Fruit fly (Drosophila melanogaster) whole organism, embryonic: Measurements from ENCODE around the gene CG8176.

ENCODE experiments used
- Blimp-1 ChIP-seq: fragments of 200-800 bp; sonication (Bioruptor generic); optimal IDR thresholded peaks from 3 replicates; lab custom pipeline; 2018; ENCODE audit warnings: missing biosample characterization, missing genetic modification characterization, mild to moderate bottlenecking, moderate library complexity, missing genetic modification reagents
- CG10147 ChIP-seq: fragments of 200-800 bp; sonication (Bioruptor generic); optimal IDR thresholded peaks from 2 replicates; lab custom pipeline; 2019; ENCODE audit warnings: missing biosample characterization, mild to moderate bottlenecking, missing genetic modification characterization, moderate library complexity
- CG11398 ChIP-seq: fragments of 200-800 bp; sonication (Bioruptor generic); optimal IDR thresholded peaks from 2 replicates; lab custom pipeline; 2016; ENCODE audit warnings: missing biosample characterization, missing genetic modification characterization
- CG11504 ChIP-seq: fragments of 200-800 bp; sonication (Bioruptor generic); optimal IDR thresholded peaks from 3 replicates; lab custom pipeline; 2019; ENCODE audit warnings: missing biosample characterization, mild to moderate bottlenecking, missing genetic modification characterization, moderate library complexity
- CG11696 ChIP-seq: fragments of 200-800 bp; sonication (Bioruptor generic); IDR thresholded peaks from 2 replicates; pipeline ENCODE4 v1.3.6; 2022; ENCODE audit warnings: missing biosample characterization, missing genetic modification characterization
- CG12104 ChIP-seq: fragments of 200-800 bp; sonication (Bioruptor generic); optimal IDR thresholded peaks from 3 replicates; lab custom pipeline; 2016; ENCODE audit warnings: missing biosample characterization, missing genetic modification characterization
- CG12659 ChIP-seq: fragments of 200-800 bp; sonication (Bioruptor generic); optimal IDR thresholded peaks from 3 replicates; lab custom pipeline; 2017; ENCODE audit warnings: mild to moderate bottlenecking, missing biosample characterization, missing genetic modification reagents, missing genetic modification characterization
- CG17568 ChIP-seq: fragments of 200-800 bp; sonication (Bioruptor generic); optimal IDR thresholded peaks from 2 replicates; lab custom pipeline; 2018; ENCODE audit warnings: missing biosample characterization, mild to moderate bottlenecking, missing genetic modification characterization, moderate library complexity
- CG2889 ChIP-seq: fragments of 200-800 bp; sonication (Bioruptor generic); IDR thresholded peaks from 3 replicates; pipeline ENCODE4 v1.3.6; 2022; ENCODE audit warnings: missing biosample characterization, missing genetic modification characterization
- CG31441 ChIP-seq: fragments of 200-800 bp; sonication (Bioruptor generic); IDR thresholded peaks from 2 replicates; pipeline ENCODE4 v1.3.6; 2022; ENCODE audit warnings: missing biosample characterization, missing genetic modification characterization
- CG3163 ChIP-seq: fragments of 200-800 bp; sonication (Bioruptor generic); optimal IDR thresholded peaks from 3 replicates; lab custom pipeline; 2016; ENCODE audit warnings: missing biosample characterization, missing genetic modification characterization
- CG32772 ChIP-seq: fragments of 200-800 bp; sonication (Bioruptor generic); IDR thresholded peaks from 2 replicates; pipeline ENCODE4 v1.3.6; 2022; ENCODE audit warnings: missing biosample characterization, missing genetic modification characterization
- CG4328 ChIP-seq: fragments of 200-800 bp; sonication (Bioruptor generic); optimal IDR thresholded peaks from 3 replicates; lab custom pipeline; 2017; ENCODE audit warnings: missing biosample characterization, missing genetic modification reagents, missing genetic modification characterization
- CG4360 ChIP-seq: fragments of 200-800 bp; sonication (Bioruptor generic); IDR thresholded peaks from 2 replicates; pipeline ENCODE4 v1.3.6; 2022; ENCODE audit warnings: missing biosample characterization, missing genetic modification characterization
- CG4424 ChIP-seq: fragments of 200-800 bp; sonication (Bioruptor generic); optimal IDR thresholded peaks from 3 replicates; lab custom pipeline; 2016; ENCODE audit warnings: missing biosample characterization, missing genetic modification characterization
- CG5180 ChIP-seq: fragments of 200-800 bp; sonication (Bioruptor generic); optimal IDR thresholded peaks from 3 replicates; lab custom pipeline; 2017; ENCODE audit warnings: missing biosample characterization, missing genetic modification characterization, mild to moderate bottlenecking, moderate library complexity, missing genetic modification reagents
- CG6689 ChIP-seq: fragments of 200-800 bp; sonication (Bioruptor generic); IDR thresholded peaks from 2 replicates; pipeline ENCODE4 v1.3.6; 2022; ENCODE audit warnings: missing biosample characterization, missing genetic modification characterization
- CG8924 ChIP-seq: fragments of 200-800 bp; optimal IDR thresholded peaks from 3 replicates; lab custom pipeline; 2019; ENCODE audit warnings: missing biosample characterization, mild to moderate bottlenecking, missing genetic modification characterization, moderate library complexity
- CG9437 ChIP-seq: fragments of 200-800 bp; sonication (Bioruptor generic); optimal IDR thresholded peaks from 2 replicates; lab custom pipeline; 2018; ENCODE audit warnings: missing biosample characterization, mild to moderate bottlenecking, missing genetic modification characterization
- Dip2 ChIP-seq: fragments of 200-800 bp; sonication (Bioruptor generic); IDR thresholded peaks from 2 replicates; pipeline ENCODE4 v1.3.6; 2022; ENCODE audit warnings: missing biosample characterization, missing genetic modification characterization
- Dip3 ChIP-seq: fragments of 200-800 bp; sonication (Bioruptor generic); optimal IDR thresholded peaks from 3 replicates; lab custom pipeline; 2016; ENCODE audit warnings: missing biosample characterization, missing genetic modification characterization
- E2f2 ChIP-seq: fragments of 200-800 bp; sonication (Bioruptor generic); IDR thresholded peaks from 2 replicates; pipeline ENCODE4 v1.3.6; 2022; ENCODE audit warnings: missing biosample characterization, missing genetic modification characterization
- Fer3 ChIP-seq: fragments of 200-800 bp; sonication (Bioruptor generic); optimal IDR thresholded peaks from 2 replicates; lab custom pipeline; 2018; ENCODE audit warnings: missing biosample characterization, mild to moderate bottlenecking, missing genetic modification characterization, moderate library complexity
- Hr51 ChIP-seq, 2 experiments: fragments of 200-800 bp; sonication (Bioruptor generic); optimal IDR thresholded peaks; 2 replicates in 1 of 2; 3 replicates in 1 of 2; lab custom pipeline; 2016 to 2018; ENCODE audit warnings: missing biosample characterization in 2 of 2, missing genetic modification characterization in 2 of 2, mild to moderate bottlenecking in 1 of 2, moderate library complexity in 1 of 2
- Lpt ChIP-seq: fragments of >200 bp; optimal IDR thresholded peaks from 2 replicates; lab custom pipeline; 2018; ENCODE audit warnings: missing biosample characterization, missing genetic modification characterization
- Mad ChIP-seq: fragments of 200-800 bp; sonication (Bioruptor generic); optimal IDR thresholded peaks from 2 replicates; lab custom pipeline; 2016; ENCODE audit warnings: missing biosample characterization, missing genetic modification characterization
- Sry-β ChIP-seq: fragments of 200-800 bp; sonication (Bioruptor generic); optimal IDR thresholded peaks from 2 replicates; lab custom pipeline; 2018; ENCODE audit warnings: missing biosample characterization, mild to moderate bottlenecking, missing genetic modification characterization, moderate library complexity
- Ssrp ChIP-seq: fragments of 200-800 bp; sonication (Bioruptor generic); optimal IDR thresholded peaks from 2 replicates; lab custom pipeline; 2018; ENCODE audit warnings: missing biosample characterization, mild to moderate bottlenecking, missing genetic modification characterization, moderate library complexity
- amos ChIP-seq: fragments of 200-800 bp; sonication (Bioruptor generic); IDR thresholded peaks from 2 replicates; pipeline ENCODE4 v1.3.6; 2022; ENCODE audit warnings: missing biosample characterization, missing genetic modification characterization; ENCODE audit not compliant: partially characterized antibody
- crp ChIP-seq, 2 experiments: fragments of 200-800 bp; sonication (Bioruptor generic); optimal IDR thresholded peaks; 2 replicates in 1 of 2; 3 replicates in 1 of 2; lab custom pipeline; 2017; ENCODE audit warnings: missing biosample characterization in 2 of 2, missing genetic modification characterization in 2 of 2, mild to moderate bottlenecking in 1 of 2, moderate library complexity in 1 of 2
- da ChIP-seq: fragments of 200-800 bp; sonication (Bioruptor generic); optimal IDR thresholded peaks from 2 replicates; lab custom pipeline; 2016; ENCODE audit warnings: missing biosample characterization, missing genetic modification characterization
- ewg ChIP-seq: fragments of 200-800 bp; sonication (Bioruptor generic); optimal IDR thresholded peaks from 3 replicates; lab custom pipeline; 2017; ENCODE audit warnings: mild to moderate bottlenecking, missing biosample characterization, missing genetic modification reagents, missing genetic modification characterization
- fd96Cb ChIP-seq: fragments of 200-800 bp; sonication (Bioruptor generic); optimal IDR thresholded peaks from 2 replicates; lab custom pipeline; 2018; ENCODE audit warnings: missing biosample characterization, mild to moderate bottlenecking, missing genetic modification characterization, moderate library complexity
- jing ChIP-seq: fragments of 200-800 bp; sonication (Bioruptor generic); optimal IDR thresholded peaks from 2 replicates; lab custom pipeline; 2018; ENCODE audit warnings: missing biosample characterization, mild to moderate bottlenecking, missing genetic modification characterization
- lbe ChIP-seq: fragments of 200-800 bp; sonication (Bioruptor generic); optimal IDR thresholded peaks from 2 replicates; lab custom pipeline; 2016; ENCODE audit warnings: missing biosample characterization, mild to moderate bottlenecking, missing genetic modification characterization
- nau ChIP-seq: fragments of 200-800 bp; sonication (Bioruptor generic); optimal IDR thresholded peaks from 3 replicates; lab custom pipeline; 2017; ENCODE audit warnings: missing biosample characterization, mild to moderate bottlenecking, missing genetic modification characterization, missing genetic modification reagents
- otp ChIP-seq: fragments of 200-800 bp; sonication (Bioruptor generic); IDR thresholded peaks from 3 replicates; pipeline ENCODE4, ENCODE4 v1.3.6; 2022; ENCODE audit warnings: missing biosample characterization, missing genetic modification characterization
- pb ChIP-seq: fragments of 200-800 bp; sonication (Bioruptor generic); optimal IDR thresholded peaks from 3 replicates; lab custom pipeline; 2016; ENCODE audit warnings: missing biosample characterization, missing genetic modification characterization
- peb ChIP-seq: fragments of 200-800 bp; sonication (Bioruptor generic); IDR thresholded peaks from 2 replicates; pipeline ENCODE4 v1.3.6; 2022; ENCODE audit warnings: missing biosample characterization, missing genetic modification characterization
- sim ChIP-seq: fragments of 200-800 bp; sonication (Bioruptor generic); IDR thresholded peaks from 2 replicates; pipeline ENCODE4 v1.3.6; 2022; ENCODE audit warnings: missing biosample characterization, missing genetic modification characterization
- sisA ChIP-seq: fragments of 200-800 bp; sonication (Bioruptor generic); IDR thresholded peaks from 2 replicates; pipeline ENCODE4 v1.3.6; 2022; ENCODE audit warnings: missing biosample characterization, missing genetic modification characterization
- sr ChIP-seq: fragments of 200-800 bp; sonication (Bioruptor generic); IDR thresholded peaks from 3 replicates; pipeline ENCODE4 v1.3.6; 2022; ENCODE audit warnings: missing biosample characterization, missing genetic modification characterization
- stc ChIP-seq: fragments of 200-800 bp; sonication (Bioruptor generic); IDR thresholded peaks from 2 replicates; pipeline ENCODE4 v1.3.6; 2022; ENCODE audit warnings: missing biosample characterization, missing genetic modification characterization
- tap ChIP-seq: fragments of 200-800 bp; optimal IDR thresholded peaks from 3 replicates; lab custom pipeline; 2019; ENCODE audit warnings: missing biosample characterization, mild to moderate bottlenecking, missing genetic modification characterization, moderate library complexity
- tna ChIP-seq: fragments of 200-800 bp; sonication (Bioruptor generic); IDR thresholded peaks from 2 replicates; pipeline ENCODE4 v1.3.6; 2022; ENCODE audit warnings: missing biosample characterization, missing genetic modification characterization; ENCODE audit not compliant: partially characterized antibody
- tx ChIP-seq: fragments of 200-800 bp; sonication (Bioruptor generic); optimal IDR thresholded peaks from 2 replicates; lab custom pipeline; 2016; ENCODE audit warnings: missing biosample characterization, missing genetic modification characterization
- yki ChIP-seq: fragments of >200 bp; optimal IDR thresholded peaks from 3 replicates; lab custom pipeline; 2018
- zen ChIP-seq: fragments of 200-800 bp; sonication (Bioruptor generic); optimal IDR thresholded peaks from 3 replicates; lab custom pipeline; 2018; ENCODE audit warnings: missing biosample characterization, mild to moderate bottlenecking, missing genetic modification characterization, moderate library complexity
- zfh1 ChIP-seq: fragments of 200-800 bp; sonication (Bioruptor generic); IDR thresholded peaks from 3 replicates; pipeline ENCODE4 v1.3.6; 2022; ENCODE audit warnings: missing biosample characterization, missing genetic modification characterization

Gene CG8176

dm6 chr3R:9563240-9563992 is 47.6 kb downstream of the CG8176 start, which contains the start of the genes CG9393 and Vps45 (continued):
- TF ChIP-seq CG12104 (GFP tag; lab: Kevin White, UChicago) (peak; percentile 27), ewg (peak; percentile 38), Blimp-1 (GFP tag; lab: Kevin White, UChicago) (no peak), Dip2 (GFP tag; lab: Robert Waterston, UW) (no peak), zen (tag; lab: Kevin White, UChicago) (peak; percentile 51), CG6689 (GFP tag; lab: Robert Waterston, UW) (0 out of 2 replicates have a peak, but pooled peaks have one; percentile 55), CG4424 (peak; percentile 66), sim (GFP tag; lab: Robert Waterston, UW) (no peak), amos (GFP tag; lab: Robert Waterston, UW) (peak; percentile 94), sisA (peak; percentile 34; the same call in 1 of the 2 replicates), CG4360 (GFP tag; lab: Robert Waterston, UW) (no peak), CG8924 (peak; percentile 68), CG11398 (GFP tag; lab: Kevin White, UChicago) (peak; percentile 33), Dip3 (peak; percentile 71), otp (no peak), lbe (GFP tag; lab: Kevin White, UChicago) (peak; percentile 64), peb (no peak), crp (GFP tag; optimal IDR thresholded peaks at IDR 0.05; lab: Kevin White, UChicago) (peak; percentile 28 to 82), CG3163 (peak; percentile 35), jing (no peak), tap (tag; lab: Kevin White, UChicago) (no peak), Ssrp (peak; percentile 47), Lpt (no peak), Fer3 (peak; percentile 41), tna (GFP tag; lab: Robert Waterston, UW) (peak; percentile 87), nau (GFP tag; lab: Kevin White, UChicago) (no peak), CG32772 (GFP tag; lab: Robert Waterston, UW) (peak; percentile 65), da (GFP tag; lab: Kevin White, UChicago) (peak; percentile 57), yki (lab: Kevin White, UChicago) (no peak), sr (GFP tag; lab: Robert Waterston, UW) (no peak), Mad (peak; percentile 72), CG17568 (no peak), tx (GFP tag; lab: Kevin White, UChicago) (peak; percentile 25), zfh1 (GFP tag; lab: Robert Waterston, UW) (no peak), CG31441 (GFP tag; lab: Robert Waterston, UW) (no peak), fd96Cb (no peak), CG10147 (GFP tag; lab: Kevin White, UChicago) (no peak), E2f2 (GFP tag; lab: Robert Waterston, UW) (peak; percentile 63), CG11696 (no peak), CG5180 (no peak), CG4328 (GFP tag; lab: Kevin White, UChicago) (peak; percentile 16), stc (GFP tag; lab: Robert Waterston, UW) (0 out of 2 replicates have a peak, but pooled peaks have one; percentile 49), CG9437 (GFP tag; lab: Kevin White, UChicago) (peak; percentile 42), pb (GFP tag; lab: Kevin White, UChicago) (no peak), CG11504 (tag; lab: Kevin White, UChicago) (no peak), CG12659 (GFP tag; lab: Kevin White, UChicago) (peak; percentile 78), CG2889 (GFP tag; lab: Robert Waterston, UW) (0 out of 3 replicates have a peak, but pooled peaks have one; percentile 4), Sry-β (GFP tag; lab: Kevin White, UChicago) (peak; percentile 96), Hr51 (GFP tag; optimal IDR thresholded peaks at IDR 0.05; lab: Kevin White, UChicago) (peak in 1 of 2 experiments; percentile 78)
